Worm (Caenorhabditis elegans): ENCODE measurements around the gene K09E9.4.

DNA sequence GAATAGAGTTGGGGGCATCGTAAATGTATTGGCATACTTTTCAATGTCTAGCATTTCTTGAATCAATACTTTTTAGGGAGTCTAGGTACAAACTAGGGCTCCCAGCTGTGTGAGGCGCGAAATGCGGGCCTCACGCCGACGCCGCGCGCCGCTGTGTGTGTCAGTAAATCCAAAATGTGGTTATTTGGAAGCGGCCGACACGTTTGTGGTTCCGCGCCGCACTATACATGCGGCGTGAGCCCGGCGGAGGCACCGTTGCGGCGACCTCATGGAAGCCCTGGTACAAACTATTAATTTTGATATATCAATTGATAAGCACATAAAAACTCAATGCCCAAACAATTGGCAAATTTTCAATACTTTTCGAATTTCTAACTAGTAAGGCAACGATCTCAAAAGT is 44.0 kb downstream of the K09E9.4 start:
- no peak for TF ChIP-seq rnt-1 (tag; optimal IDR thresholded peaks at IDR 0.05)
- TF ChIP-seq sox-4 (tag; optimal IDR thresholded peaks at IDR 0.05), result no peak
- TF ChIP-seq efl-3 (GFP tag; optimal IDR thresholded peaks at IDR 0.05), result no peak
- TF ChIP-seq sptf-1 (tag; optimal IDR thresholded peaks at IDR 0.05), result no peak
- TF ChIP-seq nhr-11 (tag; optimal IDR thresholded peaks at IDR 0.05), result no peak
- TF ChIP-seq nhr-12 (tag; optimal IDR thresholded peaks at IDR 0.05), result no peak
- TF ChIP-seq ceh-82 (tag; optimal IDR thresholded peaks at IDR 0.05), result no peak
- no peak for TF ChIP-seq aly-2 (tag; optimal IDR thresholded peaks at IDR 0.05)
- no peak for TF ChIP-seq mep-1 (tag; optimal IDR thresholded peaks at IDR 0.05)
- TF ChIP-seq swsn-7 (tag; optimal IDR thresholded peaks at IDR 0.05), result no peak
- no peak for TF ChIP-seq C16A3.4 (tag; optimal IDR thresholded peaks at IDR 0.05)
- no peak for TF ChIP-seq blmp-1 (tag; optimal IDR thresholded peaks at IDR 0.05)
- TF ChIP-seq lin-15B (tag; optimal IDR thresholded peaks at IDR 0.05), result no peak
